Fruit fly (Drosophila melanogaster) whole organism, prepupa: ENCODE data around the gene Tpr2.

Experiments
- CG10631 ChIP-seq: fragments of 200-800 bp; sonication (Bioruptor generic); optimal IDR thresholded peaks from 2 replicates; lab custom pipeline; 2016; ENCODE audit warnings: missing biosample characterization, missing genetic modification characterization
- CG10669 ChIP-seq: fragments of 200-800 bp; sonication (Bioruptor generic); optimal IDR thresholded peaks from 3 replicates; lab custom pipeline; 2018; ENCODE audit warnings: missing biosample characterization, mild to moderate bottlenecking, missing genetic modification characterization, moderate library complexity
- CG11902 ChIP-seq: fragments of 200-800 bp; sonication (Bioruptor generic); optimal IDR thresholded peaks from 3 replicates; lab custom pipeline; 2016; ENCODE audit warnings: missing biosample characterization, missing genetic modification characterization
- CG15336 ChIP-seq: fragments of 200-800 bp; sonication (Bioruptor generic); IDR thresholded peaks from 2 replicates; pipeline ENCODE4 v1.3.6; 2022; ENCODE audit warnings: missing biosample characterization, missing genetic modification characterization
- CG16779 ChIP-seq: fragments of 200-800 bp; sonication (Bioruptor generic); optimal IDR thresholded peaks from 3 replicates; lab custom pipeline; 2017; ENCODE audit warnings: missing biosample characterization, mild to moderate bottlenecking, missing genetic modification characterization
- CG3032 ChIP-seq: fragments of 200-800 bp; optimal IDR thresholded peaks from 2 replicates; lab custom pipeline; 2019; ENCODE audit warnings: missing biosample characterization, mild to moderate bottlenecking, missing genetic modification characterization, moderate library complexity
- CG34406 ChIP-seq: fragments of 200-800 bp; sonication (Bioruptor generic); optimal IDR thresholded peaks from 3 replicates; lab custom pipeline; 2016; ENCODE audit warnings: missing biosample characterization, missing genetic modification characterization
- CG3919 ChIP-seq: fragments of 200-800 bp; sonication (Bioruptor generic); optimal IDR thresholded peaks from 3 replicates; lab custom pipeline; 2016; ENCODE audit warnings: missing biosample characterization, missing genetic modification characterization
- CG4318 ChIP-seq: fragments of 200-800 bp; sonication (Bioruptor generic); optimal IDR thresholded peaks from 3 replicates; lab custom pipeline; 2017; ENCODE audit warnings: missing biosample characterization, mild to moderate bottlenecking, missing genetic modification characterization
- CG6276 ChIP-seq: fragments of 200-800 bp; sonication (Bioruptor generic); optimal IDR thresholded peaks from 2 replicates; lab custom pipeline; 2017; ENCODE audit warnings: missing biosample characterization, mild to moderate bottlenecking, missing genetic modification characterization
- CG6792 ChIP-seq: fragments of 200-800 bp; sonication (Bioruptor generic); optimal IDR thresholded peaks from 3 replicates; lab custom pipeline; 2016; ENCODE audit warnings: missing biosample characterization, missing genetic modification characterization
- CG6808 ChIP-seq: fragments of 200-800 bp; sonication (Bioruptor generic); optimal IDR thresholded peaks from 3 replicates; lab custom pipeline; 2017; ENCODE audit warnings: missing biosample characterization, missing genetic modification characterization, mild to moderate bottlenecking, moderate library complexity, missing genetic modification reagents
- CG6854 ChIP-seq: fragments of 200-800 bp; sonication (Bioruptor generic); optimal IDR thresholded peaks from 2 replicates; lab custom pipeline; 2017; ENCODE audit warnings: missing biosample characterization, mild to moderate bottlenecking, missing genetic modification characterization
- CG8119 ChIP-seq: fragments of 200-800 bp; sonication (Bioruptor generic); IDR thresholded peaks from 3 replicates; pipeline ENCODE4 v1.3.6; 2022; ENCODE audit warnings: missing biosample characterization, missing genetic modification characterization
- CG8319 ChIP-seq: fragments of 200-800 bp; sonication (Bioruptor generic); optimal IDR thresholded peaks from 3 replicates; lab custom pipeline; 2016; ENCODE audit warnings: missing biosample characterization, missing genetic modification characterization
- CG8632 ChIP-seq: fragments of 200-800 bp; sonication (Bioruptor generic); optimal IDR thresholded peaks from 3 replicates; lab custom pipeline; 2016; ENCODE audit warnings: missing biosample characterization, missing genetic modification characterization
- CG9139 ChIP-seq: fragments of 200-800 bp; sonication (Bioruptor generic); optimal IDR thresholded peaks from 3 replicates; lab custom pipeline; 2017; ENCODE audit warnings: missing biosample characterization, mild to moderate bottlenecking, missing genetic modification characterization
- Eip75B ChIP-seq: fragments of 200-800 bp; sonication (Bioruptor generic); optimal IDR thresholded peaks from 3 replicates; lab custom pipeline; 2016; ENCODE audit warnings: missing biosample characterization, missing genetic modification characterization
- Eip78C ChIP-seq: fragments of 200-800 bp; sonication (Bioruptor generic); peaks from one replicate; lab custom pipeline; 2016; ENCODE audit warnings: missing biosample characterization, missing genetic modification characterization
- Eip93F ChIP-seq: fragments of 200-800 bp; sonication (Bioruptor generic); optimal IDR thresholded peaks from 2 replicates; lab custom pipeline; 2016; ENCODE audit warnings: missing biosample characterization, mild to moderate bottlenecking, missing genetic modification characterization
- Lpt ChIP-seq: fragments of 200-800 bp; sonication (Bioruptor generic); optimal IDR thresholded peaks from 3 replicates; lab custom pipeline; 2016; ENCODE audit warnings: missing biosample characterization, missing genetic modification characterization
- OdsH ChIP-seq: fragments of 200-800 bp; sonication (Bioruptor generic); optimal IDR thresholded peaks from 3 replicates; lab custom pipeline; 2016; ENCODE audit warnings: missing biosample characterization, missing genetic modification characterization
- Sox14 ChIP-seq: fragments of 200-800 bp; sonication (Bioruptor generic); optimal IDR thresholded peaks from 3 replicates; lab custom pipeline; 2016; ENCODE audit warnings: missing biosample characterization, missing genetic modification characterization
- Sox15 ChIP-seq: fragments of 200-800 bp; sonication (Bioruptor generic); optimal IDR thresholded peaks from 3 replicates; lab custom pipeline; 2016; ENCODE audit warnings: missing biosample characterization, missing genetic modification characterization
- cyc ChIP-seq: fragments of 200-800 bp; sonication (Bioruptor generic); optimal IDR thresholded peaks from 3 replicates; lab custom pipeline; 2016; ENCODE audit warnings: missing biosample characterization, missing genetic modification characterization
- dac ChIP-seq: fragments of 200-800 bp; sonication (Bioruptor generic); optimal IDR thresholded peaks from 2 replicates; lab custom pipeline; 2017; ENCODE audit warnings: missing biosample characterization, mild to moderate bottlenecking, missing genetic modification characterization
- dsx ChIP-seq: fragments of 200-800 bp; optimal IDR thresholded peaks from 3 replicates; lab custom pipeline; 2019; ENCODE audit warnings: missing biosample characterization, mild to moderate bottlenecking, missing genetic modification characterization, moderate library complexity; ENCODE audit not compliant: poor library complexity, severe bottlenecking
- esn ChIP-seq: fragments of 200-800 bp; sonication (Bioruptor generic); optimal IDR thresholded peaks from 2 replicates; lab custom pipeline; 2016; ENCODE audit warnings: missing biosample characterization, mild to moderate bottlenecking, missing genetic modification characterization, moderate library complexity
- fd59A ChIP-seq: fragments of 200-800 bp; sonication (Bioruptor generic); optimal IDR thresholded peaks from 2 replicates; lab custom pipeline; 2017; ENCODE audit warnings: missing biosample characterization, mild to moderate bottlenecking, missing genetic modification characterization, missing genetic modification reagents
- fd85E ChIP-seq: fragments of 200-800 bp; sonication (Bioruptor generic); optimal IDR thresholded peaks from 3 replicates; lab custom pipeline; 2016; ENCODE audit warnings: missing biosample characterization, missing genetic modification characterization
- fkh ChIP-seq: fragments of 200-800 bp; sonication (Bioruptor generic); optimal IDR thresholded peaks from 3 replicates; lab custom pipeline; 2017; ENCODE audit warnings: missing biosample characterization, mild to moderate bottlenecking, missing genetic modification characterization, moderate library complexity
- lz ChIP-seq: fragments of 200-800 bp; sonication (Bioruptor generic); optimal IDR thresholded peaks from 3 replicates; lab custom pipeline; 2016; ENCODE audit warnings: missing biosample characterization, missing genetic modification characterization
- pdm3 ChIP-seq: fragments of 200-800 bp; sonication (Bioruptor generic); optimal IDR thresholded peaks from 3 replicates; lab custom pipeline; 2016; ENCODE audit warnings: missing biosample characterization, missing genetic modification characterization
- salr ChIP-seq, 2 experiments: fragments of 200-800 bp; sonication (Bioruptor generic); optimal IDR thresholded peaks; 3 replicates each; lab custom pipeline; 2016 to 2018; ENCODE audit warnings: missing biosample characterization in 2 of 2, missing genetic modification characterization in 2 of 2, mild to moderate bottlenecking in 1 of 2
- spab ChIP-seq: fragments of 200-800 bp; sonication (Bioruptor generic); optimal IDR thresholded peaks from 2 replicates; lab custom pipeline; 2017; ENCODE audit warnings: missing biosample characterization, mild to moderate bottlenecking, missing genetic modification characterization, missing genetic modification reagents
- ss ChIP-seq, 2 experiments: fragments of 200-800 bp; sonication (Bioruptor generic); optimal IDR thresholded peaks; 2 replicates in 1 of 2; 3 replicates in 1 of 2; lab custom pipeline; 2017 to 2018; ENCODE audit warnings: mild to moderate bottlenecking in 2 of 2, missing biosample characterization in 2 of 2, missing genetic modification characterization in 2 of 2, moderate library complexity in 1 of 2
- topi ChIP-seq: fragments of 200-800 bp; sonication (Bioruptor generic); optimal IDR thresholded peaks from 3 replicates; lab custom pipeline; 2016; ENCODE audit warnings: missing biosample characterization, missing genetic modification characterization

Tpr2 gene

DNA sequence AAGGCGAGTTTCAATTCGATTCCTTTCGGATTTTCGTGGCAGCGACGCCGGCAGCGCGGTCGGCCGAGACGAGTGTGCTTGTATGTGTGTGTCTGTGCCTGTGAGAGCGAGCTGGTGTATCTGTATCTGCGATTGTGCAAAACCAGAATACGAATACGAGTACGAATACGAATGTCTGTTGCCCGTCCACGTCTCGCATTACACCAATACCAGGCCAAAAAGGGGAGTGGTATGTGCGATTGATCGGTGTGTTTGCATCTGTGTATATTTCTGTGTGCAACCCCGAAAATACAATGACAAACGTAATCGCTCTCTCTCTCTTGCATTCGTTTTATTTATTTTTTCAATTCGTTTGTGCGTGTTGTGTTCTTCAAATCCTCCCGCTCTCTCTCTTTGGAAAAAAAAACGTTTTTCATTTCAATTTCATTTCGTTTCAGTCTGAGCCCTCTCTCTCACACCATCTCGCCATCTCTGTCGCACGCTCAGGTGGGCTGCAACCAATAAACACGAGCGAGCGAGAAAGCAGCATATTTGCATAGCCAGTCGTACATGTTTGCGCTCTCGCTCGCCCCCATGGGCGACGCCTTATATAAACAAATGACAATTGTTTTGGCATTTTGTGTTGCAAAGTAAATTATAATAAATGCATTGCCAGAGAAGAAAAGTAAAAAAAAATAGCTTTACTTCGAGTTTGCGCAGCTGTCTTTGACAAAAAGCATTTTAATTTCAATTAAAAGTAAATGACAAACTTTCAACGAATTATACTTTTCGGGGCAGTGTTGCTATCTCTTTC is 5.1 kb upstream of the Tpr2 start (continued):
- TF ChIP-seq Lpt (GFP tag; lab: Kevin White, UChicago), result peak; percentile 34
- TF ChIP-seq dac (GFP tag; lab: Kevin White, UChicago), result peak; percentile 64
- peak; percentile 25 for TF ChIP-seq esn (GFP tag; lab: Kevin White, UChicago)
- TF ChIP-seq CG3919, result peak; percentile 35
- peak; percentile 45 for TF ChIP-seq CG10669
- no peak for TF ChIP-seq CG6854 (GFP tag; lab: Kevin White, UChicago)
- peak; percentile 30 for TF ChIP-seq OdsH (GFP tag; lab: Kevin White, UChicago)
- peak; percentile 70 for TF ChIP-seq Eip78C (GFP tag; lab: Kevin White, UChicago)
- no peak for TF ChIP-seq dsx (GFP tag; lab: Kevin White, UChicago)
- TF ChIP-seq CG11902 (GFP tag; lab: Kevin White, UChicago), result no peak
- TF ChIP-seq CG10631, result peak; percentile 39
- TF ChIP-seq CG34406, result peak; percentile 10
- TF ChIP-seq CG6276 (GFP tag; lab: Kevin White, UChicago), result no peak
- TF ChIP-seq CG6808 (GFP tag; lab: Kevin White, UChicago), result peak; percentile 34
- peak; percentile 18 to 54 for TF ChIP-seq salr (GFP tag; optimal IDR thresholded peaks at IDR 0.05; lab: Kevin White, UChicago)
- TF ChIP-seq Eip93F, result no peak
- TF ChIP-seq CG8319 (GFP tag; lab: Kevin White, UChicago), result no peak
- no peak for TF ChIP-seq fd59A (GFP tag; lab: Kevin White, UChicago)
- peak; percentile 15 for TF ChIP-seq Eip75B (GFP tag; lab: Kevin White, UChicago)
- no peak for TF ChIP-seq Sox15 (GFP tag; lab: Kevin White, UChicago)
- TF ChIP-seq CG6792 (GFP tag; lab: Kevin White, UChicago), result no peak
- no peak for TF ChIP-seq CG16779 (tag; lab: Kevin White, UChicago)
- peak; percentile 17 for TF ChIP-seq spab (GFP tag; lab: Kevin White, UChicago)
- TF ChIP-seq CG3032, result peak; percentile 25
- peak; percentile 50 for TF ChIP-seq CG8632 (GFP tag; lab: Kevin White, UChicago)
- TF ChIP-seq fkh (GFP tag; lab: Kevin White, UChicago), result peak; percentile 99

DNA sequence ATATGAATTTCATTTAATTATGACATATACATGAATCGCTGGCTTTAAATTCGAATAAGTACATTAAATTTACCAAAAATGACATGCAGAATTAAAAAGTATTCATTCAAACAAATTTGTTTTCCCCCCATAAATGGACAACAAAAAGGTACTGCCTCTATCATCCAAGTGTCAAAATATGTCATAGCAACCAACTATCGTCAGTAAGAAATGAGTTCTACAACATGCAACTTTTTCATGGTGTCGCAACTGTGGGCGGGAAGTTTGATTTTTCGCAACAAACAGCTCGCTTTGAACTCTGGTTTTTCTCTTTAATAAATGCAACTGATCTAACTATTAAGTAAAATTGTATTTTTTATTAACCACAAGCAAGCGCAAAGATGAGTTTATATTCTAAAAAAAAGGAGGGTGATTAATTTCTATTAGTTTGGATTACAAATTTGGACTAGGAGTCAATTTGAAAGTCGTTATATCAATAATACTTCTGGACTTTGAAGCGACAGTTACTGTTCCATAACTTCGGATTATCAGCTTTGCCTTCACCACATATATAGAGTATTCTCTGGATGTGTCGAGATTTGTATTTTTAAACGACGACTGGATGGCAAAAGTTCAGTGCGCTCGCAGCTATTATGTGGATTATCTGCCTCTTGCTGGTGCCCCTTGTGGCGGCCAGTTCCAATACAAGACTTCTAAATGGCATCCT is 3.6 kb upstream of the Tpr2 start, which contains the start of gene Nepl8:
Gene Nepl8, plus strand, starts transcription at position 578 of the 706 bp plus-strand sequence.
- TF ChIP-seq cyc (no peak), lz (GFP tag; lab: Kevin White, UChicago) (peak; percentile 5), ss (GFP tag; optimal IDR thresholded peaks at IDR 0.05; lab: Kevin White, UChicago) (peak; percentile 16 to 66), CG4318 (GFP tag; lab: Kevin White, UChicago) (no peak), topi (GFP tag; lab: Kevin White, UChicago) (no peak), CG3032 (peak; percentile 17), CG6276 (GFP tag; lab: Kevin White, UChicago) (peak; percentile 64), CG6808 (GFP tag; lab: Kevin White, UChicago) (peak; percentile 35), fd85E (GFP tag; lab: Kevin White, UChicago) (no peak), fkh (GFP tag; lab: Kevin White, UChicago) (no peak), CG9139 (GFP tag; lab: Kevin White, UChicago) (peak; percentile 10), pdm3 (GFP tag; lab: Kevin White, UChicago) (peak; percentile 7), CG8119 (GFP tag; lab: Robert Waterston, UW) (0 out of 3 replicates have a peak, but pooled peaks have one; percentile 20), CG15336 (GFP tag; lab: Robert Waterston, UW) (peak; percentile 22; the same call in 1 of the 2 replicates), Sox14 (GFP tag; lab: Kevin White, UChicago) (peak; percentile 48), Eip78C (GFP tag; lab: Kevin White, UChicago) (no peak)
